Worm (Caenorhabditis elegans): ENCODE data around the gene ZK131.11.
"Not testable (repeated sequence)": the region's sequence is repeated elsewhere in the genome, so short reads cannot be mapped to it uniquely, and the experiment has no call there.

DNA sequence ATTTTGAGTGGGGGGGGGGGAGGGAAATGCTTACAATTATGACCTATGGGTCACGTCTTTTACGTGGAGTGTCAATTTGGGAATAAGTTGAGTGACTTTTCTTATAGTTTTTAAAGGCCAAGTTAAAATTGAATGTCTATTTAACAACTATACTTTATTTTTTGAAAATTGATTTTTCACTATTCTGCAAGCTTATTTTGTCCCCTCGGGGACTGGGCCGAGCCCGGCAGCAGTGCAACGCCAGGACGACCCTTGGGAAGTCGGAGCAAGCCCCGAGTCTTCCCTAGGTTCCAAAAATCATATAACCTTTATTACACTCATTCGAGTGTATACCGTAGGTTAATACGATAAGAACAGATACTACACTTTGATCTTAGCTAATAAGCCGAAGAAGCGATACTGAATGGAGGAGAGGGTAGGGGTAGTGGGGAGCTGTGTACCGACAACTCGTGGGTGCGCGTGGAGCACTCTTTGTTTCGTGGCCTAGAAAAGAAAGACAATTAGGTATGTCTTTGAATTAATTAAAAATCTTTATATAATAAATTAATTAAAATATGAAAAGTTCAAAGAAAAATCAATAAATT lies 43.8 kb downstream of the ZK131.11 start, which contains the start of gene ins-37:
- TF ChIP-seq fos-1 (tag; optimal IDR thresholded peaks at IDR 0.05); nhr-77 (tag; optimal IDR thresholded peaks at IDR 0.05); nhr-237 (tag; optimal IDR thresholded peaks at IDR 0.05); ceh-16 (tag; optimal IDR thresholded peaks at IDR 0.05); unc-39 (tag; optimal IDR thresholded peaks at IDR 0.05); ama-1 (optimal IDR thresholded peaks at IDR 0.05); unc-55 (GFP tag; optimal IDR thresholded peaks at IDR 0.05); lsy-2 (tag; optimal IDR thresholded peaks at IDR 0.05); mdl-1 (tag; optimal IDR thresholded peaks at IDR 0.05); dmd-4 (tag; optimal IDR thresholded peaks at IDR 0.05); unc-62 (GFP tag; optimal IDR thresholded peaks at IDR 0.05); nhr-129 (tag; optimal IDR thresholded peaks at IDR 0.05): not testable (repeated sequence)

Measured in whole organism, L2 larva.